Worm (Caenorhabditis elegans) whole organism, early embryonic: ENCODE measurements around the gene sra-1.

Experiments used
- B0310.2 ChIP-seq: sonication (generic microtip); optimal IDR thresholded peaks from 2 replicates; lab custom pipeline; 2016; ENCODE audit warnings: mild to moderate bottlenecking, missing genetic modification characterization, missing compliant biosample characterization
- F13C5.2 ChIP-seq: sonication (generic microtip); optimal IDR thresholded peaks from 2 replicates; lab custom pipeline; 2017; ENCODE audit warnings: mild to moderate bottlenecking, missing genetic modification characterization, inconsistent platforms, missing compliant biosample characterization
- aly-1 ChIP-seq: sonication (generic microtip); optimal IDR thresholded peaks from 2 replicates; lab custom pipeline; 2016; ENCODE audit warnings: missing genetic modification characterization, missing compliant biosample characterization
- ama-1 ChIP-seq: fragments of 150-350 bp; optimal IDR thresholded peaks from 2 replicates; lab custom pipeline; 2014
- ceh-13 ChIP-seq: fragments of 200-800 bp; sonication (Bioruptor generic); optimal IDR thresholded peaks from 2 replicates; lab custom pipeline; 2018; ENCODE audit warnings: mild to moderate bottlenecking, missing genetic modification characterization, missing compliant biosample characterization
- ceh-36 ChIP-seq: sonication (generic microtip); optimal IDR thresholded peaks from 2 replicates; lab custom pipeline; 2016; ENCODE audit warnings: missing genetic modification characterization, inconsistent platforms, missing compliant biosample characterization
- ets-7 ChIP-seq: sonication (generic microtip); optimal IDR thresholded peaks from 2 replicates; lab custom pipeline; 2016; ENCODE audit warnings: missing genotype, missing genetic modification characterization, missing compliant biosample characterization
- flt-1 ChIP-seq: fragments of 200-800 bp; sonication (Bioruptor generic); IDR thresholded peaks from 2 replicates; pipeline ENCODE4 v1.3.6; 2022; ENCODE audit warnings: missing genetic modification characterization, missing compliant biosample characterization
- hmbx-1 ChIP-seq: sonication (generic microtip); optimal IDR thresholded peaks from 2 replicates; lab custom pipeline; 2016; ENCODE audit warnings: mild to moderate bottlenecking, missing genetic modification characterization, missing compliant biosample characterization
- hmg-4 ChIP-seq: fragments of 200-800 bp; sonication (Bioruptor generic); optimal IDR thresholded peaks from 2 replicates; lab custom pipeline; 2018; ENCODE audit warnings: mild to moderate bottlenecking, missing genetic modification characterization, missing compliant biosample characterization
- hnd-1 ChIP-seq: sonication (generic microtip); optimal IDR thresholded peaks from 2 replicates; lab custom pipeline; 2016; ENCODE audit warnings: missing genetic modification characterization, missing compliant biosample characterization
- pes-1 ChIP-seq: fragments of 200-800 bp; sonication (Bioruptor generic); IDR thresholded peaks from 2 replicates; pipeline ENCODE4 v1.3.6; 2022; ENCODE audit warnings: missing genetic modification reagents, missing genetic modification characterization, missing compliant biosample characterization
- scrt-1 ChIP-seq: fragments of 200-800 bp; sonication (Bioruptor generic); IDR thresholded peaks from 2 replicates; pipeline ENCODE4 v1.3.6; 2022; ENCODE audit warnings: missing genetic modification characterization, missing compliant biosample characterization
- sea-1 ChIP-seq: fragments of 200-800 bp; sonication (Bioruptor generic); conservative IDR thresholded peaks from 2 replicates; pipeline ENCODE4 v1.3.6; 2022; ENCODE audit warnings: missing genetic modification characterization, missing compliant biosample characterization
- tbx-11 ChIP-seq: fragments of 200-800 bp; sonication (Bioruptor generic); IDR thresholded peaks from 2 replicates; pipeline ENCODE4 v1.3.6; 2022; ENCODE audit warnings: missing genetic modification characterization, missing compliant biosample characterization
- tbx-37 ChIP-seq: fragments of 200-800 bp; sonication (Bioruptor generic); conservative IDR thresholded peaks from 2 replicates; pipeline ENCODE4 v1.3.6; 2022; ENCODE audit warnings: missing genetic modification reagents, missing genetic modification characterization, missing compliant biosample characterization
- tra-4 ChIP-seq: sonication (generic microtip); optimal IDR thresholded peaks from 2 replicates; lab custom pipeline; 2017; ENCODE audit warnings: missing genetic modification characterization, missing compliant biosample characterization

The sra-1 gene

ce11 chrII:9537429-9537828 is 16.0 kb upstream of the sra-1 start, which contains the start of gene sra-8:
TSS of gene sra-8 (plus strand) at chrII:9537729.
- TF ChIP-seq F13C5.2 (tag; lab: Kevin White, UChicago): no peak
- no peak for TF ChIP-seq scrt-1 (GFP tag; lab: Robert Waterston, UW)
- TF ChIP-seq pes-1 (GFP tag; lab: Robert Waterston, UW): no peak
- TF ChIP-seq B0310.2 (tag; lab: Kevin White, UChicago): no peak
- TF ChIP-seq tbx-37 (GFP tag; lab: Robert Waterston, UW): no peak

- no peak for TF ChIP-seq aly-1 (tag; lab: Kevin White, UChicago)
- no peak for TF ChIP-seq tbx-37 (GFP tag; lab: Robert Waterston, UW)
- TF ChIP-seq scrt-1 (GFP tag; lab: Robert Waterston, UW): no peak
- TF ChIP-seq ama-1 (lab: Kevin White, UChicago): no peak
- no peak for TF ChIP-seq flt-1 (GFP tag; lab: Robert Waterston, UW)
- TF ChIP-seq hmbx-1 (tag; lab: Kevin White, UChicago): no peak
- TF ChIP-seq hnd-1 (tag; lab: Kevin White, UChicago): no peak
- no peak for TF ChIP-seq ceh-13 (GFP tag; lab: Kevin White, UChicago)
- TF ChIP-seq tra-4 (tag; lab: Kevin White, UChicago): no peak
- TF ChIP-seq ets-7 (tag; lab: Kevin White, UChicago): no peak
- no peak for TF ChIP-seq sea-1 (GFP tag; lab: Robert Waterston, UW)
- no peak for TF ChIP-seq tbx-11
- no peak for TF ChIP-seq hmg-4 (GFP tag; lab: Kevin White, UChicago)
- no peak for TF ChIP-seq F13C5.2 (tag; lab: Kevin White, UChicago)
Measured at ce11 chrII:9532011-9532410, 10.5 kb upstream of the sra-1 start, which contains the start of gene sra-9. TSS of gene sra-9 (plus strand) at chrII:9532311.

- TF ChIP-seq hmbx-1 (tag; lab: Kevin White, UChicago): no peak
- no peak for TF ChIP-seq B0310.2 (tag; lab: Kevin White, UChicago)
- no peak for TF ChIP-seq ama-1 (lab: Kevin White, UChicago)
- TF ChIP-seq sea-1 (GFP tag; lab: Robert Waterston, UW): no peak
- no peak for TF ChIP-seq scrt-1 (GFP tag; lab: Robert Waterston, UW)
- TF ChIP-seq ceh-36: no peak
- no peak for TF ChIP-seq tra-4 (tag; lab: Kevin White, UChicago)
- no peak for TF ChIP-seq aly-1 (tag; lab: Kevin White, UChicago)
- no peak for TF ChIP-seq tbx-37 (GFP tag; lab: Robert Waterston, UW)
- no peak for TF ChIP-seq ceh-13 (GFP tag; lab: Kevin White, UChicago)
- no peak for TF ChIP-seq tbx-11
- no peak for TF ChIP-seq pes-1 (GFP tag; lab: Robert Waterston, UW)
- no peak for TF ChIP-seq ets-7 (tag; lab: Kevin White, UChicago)
- TF ChIP-seq F13C5.2 (tag; lab: Kevin White, UChicago): no peak
- TF ChIP-seq hnd-1 (tag; lab: Kevin White, UChicago): no peak
- no peak for TF ChIP-seq flt-1 (GFP tag; lab: Robert Waterston, UW)
- TF ChIP-seq hmg-4 (GFP tag; lab: Kevin White, UChicago): no peak
Measured at ce11 chrII:9528480-9528879, 7.0 kb upstream of the sra-1 start, which contains the start of gene sra-2. TSS of gene sra-2 (plus strand) at chrII:9528780.

- TF ChIP-seq pes-1 (GFP tag; lab: Robert Waterston, UW): no peak
- no peak for TF ChIP-seq aly-1 (tag; lab: Kevin White, UChicago)
- TF ChIP-seq tbx-37 (GFP tag; lab: Robert Waterston, UW): no peak
- TF ChIP-seq ceh-13 (GFP tag; lab: Kevin White, UChicago): no peak
- TF ChIP-seq scrt-1 (GFP tag; lab: Robert Waterston, UW): no peak
- no peak for TF ChIP-seq hmbx-1 (tag; lab: Kevin White, UChicago)
- TF ChIP-seq ceh-36: no peak
- no peak for TF ChIP-seq B0310.2 (tag; lab: Kevin White, UChicago)
- no peak for TF ChIP-seq flt-1 (GFP tag; lab: Robert Waterston, UW)
Measured at ce11 chrII:9523539-9524224, 2.2 kb upstream of the sra-1 start, which contains the start of gene mex-6. TSS of gene mex-6 (plus strand) at chrII:9524174.

- no peak for TF ChIP-seq F13C5.2 (tag; lab: Kevin White, UChicago)
- no peak for TF ChIP-seq B0310.2 (tag; lab: Kevin White, UChicago)
- no peak for TF ChIP-seq sea-1 (GFP tag; lab: Robert Waterston, UW)
- no peak for TF ChIP-seq scrt-1 (GFP tag; lab: Robert Waterston, UW)
- TF ChIP-seq hmg-4 (GFP tag; lab: Kevin White, UChicago): no peak
- TF ChIP-seq pes-1 (GFP tag; lab: Robert Waterston, UW): no peak
- TF ChIP-seq ama-1 (lab: Kevin White, UChicago): no peak
- TF ChIP-seq hmbx-1 (tag; lab: Kevin White, UChicago): no peak
- TF ChIP-seq aly-1 (tag; lab: Kevin White, UChicago): no peak
- TF ChIP-seq ceh-36: no peak
- no peak for TF ChIP-seq tbx-37 (GFP tag; lab: Robert Waterston, UW)
- no peak for TF ChIP-seq tra-4 (tag; lab: Kevin White, UChicago)
- no peak for TF ChIP-seq ceh-13 (GFP tag; lab: Kevin White, UChicago)
- TF ChIP-seq flt-1 (GFP tag; lab: Robert Waterston, UW): no peak
- TF ChIP-seq ets-7 (tag; lab: Kevin White, UChicago): no peak
Measured at ce11 chrII:9522986-9523385, 1.5 kb upstream of the sra-1 start, which contains the start of gene AH6.17. TSS of gene AH6.17 (plus strand) at chrII:9523170.

- TF ChIP-seq tbx-11 (no peak), tra-4 (tag; lab: Kevin White, UChicago) (no peak), flt-1 (GFP tag; lab: Robert Waterston, UW) (no peak), ets-7 (tag; lab: Kevin White, UChicago) (no peak), hmg-4 (GFP tag; lab: Kevin White, UChicago) (no peak), sea-1 (GFP tag; lab: Robert Waterston, UW) (no peak), ceh-36 (no peak), B0310.2 (tag; lab: Kevin White, UChicago) (no peak), tbx-37 (GFP tag; lab: Robert Waterston, UW) (no peak), aly-1 (tag; lab: Kevin White, UChicago) (no peak)
Measured at ce11 chrII:9518781-9519180, 2.7 kb downstream of the sra-1 start, which contains the start of the genes sfxn-1.1 and AH6.3. TSS of gene sfxn-1.1 (minus strand) at chrII:9518881. TSS of gene AH6.3 (plus strand) at chrII:9519055.
